Worm (Caenorhabditis elegans) whole organism, L2 larva: ENCODE data around the gene F44A2.3.

Experiments used
- C34F6.9 ChIP-seq: fragments of 150-350 bp; optimal IDR thresholded peaks from 2 replicates; lab custom pipeline; 2014; ENCODE audit warnings: missing biosample characterization, missing genetic modification characterization
- F13H6.1 ChIP-seq: sonication (generic microtip); optimal IDR thresholded peaks from 2 replicates; lab custom pipeline; 2016; ENCODE audit warnings: missing genetic modification characterization, missing compliant biosample characterization
- R02D3.7 ChIP-seq: fragments of 150-350 bp; optimal IDR thresholded peaks from 2 replicates; lab custom pipeline; 2014; ENCODE audit warnings: missing biosample characterization, missing genetic modification characterization
- Y55F3AM.14 ChIP-seq: fragments of 200-800 bp; sonication (Bioruptor generic); optimal IDR thresholded peaks from 2 replicates; lab custom pipeline; 2018; ENCODE audit warnings: mild to moderate bottlenecking, missing genetic modification characterization, missing compliant biosample characterization
- alr-1 ChIP-seq: fragments of 150-350 bp; optimal IDR thresholded peaks from 2 replicates; lab custom pipeline; 2014; ENCODE audit warnings: missing biosample characterization, missing genetic modification characterization
- ama-1 ChIP-seq: fragments of 150-350 bp; optimal IDR thresholded peaks from 2 replicates; lab custom pipeline; 2018; ENCODE audit warnings: inconsistent platforms
- ceh-82 ChIP-seq: fragments of 150-350 bp; optimal IDR thresholded peaks from 2 replicates; lab custom pipeline; 2014; ENCODE audit warnings: missing biosample characterization, missing genetic modification characterization
- elt-3 ChIP-seq: sonication (generic microtip); optimal IDR thresholded peaks from 2 replicates; lab custom pipeline; 2017; ENCODE audit warnings: missing biosample characterization, missing genetic modification characterization
- gmeb-1 ChIP-seq: fragments of 150-350 bp; optimal IDR thresholded peaks from 2 replicates; lab custom pipeline; 2014; ENCODE audit warnings: missing biosample characterization, missing genetic modification characterization
- lin-11 ChIP-seq: fragments of 150-350 bp; sonication (generic microtip); optimal IDR thresholded peaks from 2 replicates; lab custom pipeline; 2014; ENCODE audit warnings: missing biosample characterization, missing genetic modification characterization, inconsistent platforms, mixed read lengths
- lin-39 ChIP-seq: fragments of 150-350 bp; optimal IDR thresholded peaks from 2 replicates; lab custom pipeline; 2014; ENCODE audit warnings: missing biosample characterization, missing genetic modification reagents, missing genetic modification characterization
- mab-5 ChIP-seq: fragments of 150-350 bp; optimal IDR thresholded peaks from 2 replicates; lab custom pipeline; 2014; ENCODE audit warnings: missing biosample characterization, missing genetic modification characterization
- mdl-1 ChIP-seq, 2 experiments: fragments of 150-350 bp in 1 of 2; sonication (generic microtip) in 1 of 2; optimal IDR thresholded peaks; 2 replicates each; lab custom pipeline; 2017; ENCODE audit warnings: missing biosample characterization in 2 of 2, missing genetic modification characterization in 2 of 2
- nhr-11 ChIP-seq: fragments of 150-350 bp; optimal IDR thresholded peaks from 2 replicates; lab custom pipeline; 2014; ENCODE audit warnings: missing biosample characterization, missing genetic modification characterization
- nhr-12 ChIP-seq: fragments of 150-350 bp; optimal IDR thresholded peaks from 2 replicates; lab custom pipeline; 2014; ENCODE audit warnings: missing biosample characterization, missing genetic modification characterization
- nhr-129 ChIP-seq: fragments of 150-350 bp; optimal IDR thresholded peaks from 2 replicates; lab custom pipeline; 2014; ENCODE audit warnings: missing biosample characterization, missing genetic modification characterization
- nhr-237 ChIP-seq: fragments of 150-350 bp; optimal IDR thresholded peaks from 2 replicates; lab custom pipeline; 2014; ENCODE audit warnings: missing biosample characterization, missing genetic modification characterization
- nhr-25 ChIP-seq: fragments of 150-350 bp; sonication (generic microtip); optimal IDR thresholded peaks from 3 replicates; lab custom pipeline; 2014; ENCODE audit warnings: missing biosample characterization, missing genetic modification characterization
- nhr-6 ChIP-seq: fragments of 150-350 bp; optimal IDR thresholded peaks from 2 replicates; lab custom pipeline; 2014; ENCODE audit warnings: missing biosample characterization, missing genetic modification characterization
- peb-1 ChIP-seq: fragments of 150-350 bp; optimal IDR thresholded peaks from 2 replicates; lab custom pipeline; 2014; ENCODE audit warnings: missing biosample characterization, missing genetic modification characterization
- sma-3 ChIP-seq: sonication (generic microtip); optimal IDR thresholded peaks from 2 replicates; lab custom pipeline; 2016; ENCODE audit warnings: missing genetic modification reagents, missing genetic modification characterization, missing compliant biosample characterization
- sma-9 ChIP-seq, 2 experiments: fragments of 150-350 bp in 1 of 2; sonication (generic microtip) in 1 of 2; optimal IDR thresholded peaks; 2 replicates each; lab custom pipeline; 2014 to 2016; ENCODE audit warnings: missing genetic modification characterization in 2 of 2, mild to moderate bottlenecking in 1 of 2, missing biosample characterization in 1 of 2, missing compliant biosample characterization in 1 of 2, missing genetic modification reagents in 1 of 2, moderate library complexity in 1 of 2
- unc-39 ChIP-seq: fragments of 150-350 bp; optimal IDR thresholded peaks from 2 replicates; lab custom pipeline; 2014; ENCODE audit warnings: missing biosample characterization, missing genetic modification characterization
- unc-55 ChIP-seq: fragments of 150-350 bp; sonication (generic microtip); optimal IDR thresholded peaks from 3 replicates; lab custom pipeline; 2014; ENCODE audit warnings: missing biosample characterization, missing genetic modification reagents, missing genetic modification characterization
- unc-62 ChIP-seq: fragments of 150-350 bp; optimal IDR thresholded peaks from 2 replicates; lab custom pipeline; 2014; ENCODE audit warnings: missing biosample characterization, missing genetic modification reagents, missing genetic modification characterization
- zag-1 ChIP-seq: fragments of 150-350 bp; optimal IDR thresholded peaks from 2 replicates; lab custom pipeline; 2014; ENCODE audit warnings: missing biosample characterization, missing genetic modification characterization
- ztf-1 ChIP-seq: fragments of 200-800 bp; sonication (Bioruptor generic); conservative IDR thresholded peaks from 2 replicates; pipeline ENCODE4 v1.3.6; 2022; ENCODE audit warnings: missing genetic modification characterization, missing compliant biosample characterization
- ztf-11 ChIP-seq: sonication (generic microtip); optimal IDR thresholded peaks from 2 replicates; lab custom pipeline; 2017; ENCODE audit warnings: missing biosample characterization, missing genetic modification characterization
- ztf-4 ChIP-seq: fragments of 150-350 bp; optimal IDR thresholded peaks from 2 replicates; lab custom pipeline; 2014; ENCODE audit warnings: missing biosample characterization, missing genetic modification characterization

F44A2.3 gene

DNA sequence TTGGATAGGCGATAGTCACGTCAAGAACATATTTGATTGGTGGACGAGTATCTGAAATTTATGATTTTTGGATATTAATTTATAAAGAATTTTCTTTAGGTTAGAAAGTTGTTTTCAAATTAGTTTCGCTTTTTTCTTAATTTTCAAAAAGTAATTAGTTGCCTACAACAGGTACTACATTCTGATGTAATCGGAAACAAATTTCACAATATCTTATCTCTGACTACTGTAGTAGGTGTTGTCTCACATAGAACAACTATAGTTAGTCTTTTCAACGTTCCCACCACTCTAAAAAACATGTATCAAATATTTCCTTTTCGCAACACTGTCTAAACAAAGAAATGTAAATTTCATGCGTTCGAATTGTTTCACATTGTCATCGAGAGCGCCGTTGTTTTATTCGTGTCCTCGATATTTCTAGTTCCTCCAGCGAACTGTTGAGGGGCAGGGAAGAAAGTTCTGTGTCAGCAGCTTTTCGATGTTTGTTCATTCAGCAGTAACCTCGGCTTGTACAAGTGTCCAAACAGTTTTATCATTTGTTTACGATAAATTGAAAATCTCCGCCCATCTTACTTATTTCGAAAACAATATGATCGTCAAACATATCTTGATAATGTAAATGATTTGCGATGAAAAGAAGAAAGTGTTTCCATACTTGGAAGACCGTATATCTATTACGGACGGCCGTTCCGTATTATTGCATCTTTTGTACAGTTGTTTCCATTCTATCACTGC lies 24.2 kb downstream of the F44A2.3 start:
- no peak for TF ChIP-seq lin-39 (tag; lab: Kevin White, UChicago)
- TF ChIP-seq alr-1 = no peak
- no peak for TF ChIP-seq unc-62 (GFP tag; lab: Kevin White, UChicago)
- TF ChIP-seq nhr-237 (tag; lab: Kevin White, UChicago) = no peak
- no peak for TF ChIP-seq R02D3.7 (tag; lab: Kevin White, UChicago)
- no peak for TF ChIP-seq gmeb-1
- TF ChIP-seq sma-9 (GFP tag; optimal IDR thresholded peaks at IDR 0.05; lab: Kevin White, UChicago) = no peak
- no peak for TF ChIP-seq sma-9 (tag; optimal IDR thresholded peaks at IDR 0.05; lab: Kevin White, UChicago)
- no peak for TF ChIP-seq peb-1
- TF ChIP-seq sma-3 = no peak

DNA sequence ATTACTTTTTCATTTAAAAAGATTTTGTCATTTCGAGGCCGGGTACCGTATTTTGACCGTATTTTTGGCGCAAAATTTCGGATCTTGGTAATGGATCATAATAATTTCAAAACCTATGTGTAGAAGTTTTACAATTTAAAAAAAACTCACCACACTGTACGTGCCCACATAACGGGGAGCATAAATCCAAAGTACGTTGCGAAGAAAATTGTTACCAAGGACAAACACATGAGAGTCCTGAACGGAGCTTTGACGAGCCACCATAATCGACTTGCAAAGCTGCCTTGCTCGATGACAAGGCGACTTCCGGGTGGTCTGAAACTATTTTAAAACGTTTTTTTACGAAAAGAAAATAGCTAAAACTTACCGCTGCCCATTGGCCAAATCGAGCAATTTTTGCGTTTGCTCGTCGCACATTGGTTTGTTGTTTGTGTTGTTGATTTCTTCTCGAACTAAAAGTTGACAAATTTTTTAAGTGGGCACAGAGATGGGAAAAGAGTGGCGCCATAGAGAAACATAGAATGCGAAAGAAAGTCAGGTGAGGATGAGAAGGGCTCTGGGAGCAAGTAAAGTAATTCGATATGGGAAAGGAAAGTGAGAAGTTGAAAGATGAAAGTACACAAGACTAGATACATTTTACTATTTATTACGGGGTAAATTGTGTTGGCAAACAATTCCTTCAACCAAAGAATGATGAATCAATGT lies 27.5 kb downstream of the F44A2.3 start:
- no peak for TF ChIP-seq mdl-1 (tag; optimal IDR thresholded peaks at IDR 0.05; lab: Kevin White, UChicago)
- TF ChIP-seq F13H6.1 (tag; lab: Kevin White, UChicago) = peak; percentile 48
- no peak for TF ChIP-seq ztf-1 (GFP tag; lab: Robert Waterston, UW)
- TF ChIP-seq nhr-129 (tag; lab: Kevin White, UChicago) = peak; percentile 7

DNA sequence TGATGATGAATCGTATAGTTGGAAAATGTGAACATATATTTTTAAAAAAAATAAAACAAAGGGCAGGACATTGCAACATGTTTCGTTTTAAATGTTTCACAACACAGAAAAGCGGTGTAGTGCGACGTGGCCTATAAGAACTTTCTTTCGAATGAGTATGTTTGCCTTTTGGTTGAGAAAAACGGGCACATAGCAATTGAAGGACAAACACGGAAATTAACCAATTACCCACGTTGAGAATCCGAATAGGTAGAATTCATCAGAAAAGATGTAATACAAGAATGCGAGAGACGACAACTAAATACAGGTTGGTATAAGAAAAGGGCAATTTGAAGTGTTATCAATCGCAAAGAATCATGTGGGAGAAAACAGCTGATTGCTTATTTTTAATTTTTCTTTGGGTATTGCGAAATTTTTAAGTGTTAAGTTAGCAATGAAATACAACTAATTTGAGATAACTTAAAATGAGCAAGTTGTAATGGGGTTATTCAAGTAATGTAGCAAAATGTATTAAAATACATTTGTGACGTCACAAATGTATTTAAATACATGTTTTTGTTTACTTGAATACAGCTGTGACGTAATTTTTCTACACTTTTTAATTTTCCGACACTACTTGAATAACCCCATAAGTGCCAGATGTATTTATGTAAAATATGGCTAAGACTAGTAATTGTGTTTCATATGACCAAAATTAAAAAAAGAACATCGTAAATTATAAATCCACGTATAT lies 28.3 kb downstream of the F44A2.3 start, which contains the start of gene acl-14:
Gene acl-14 (minus strand): TSS at position 316 of the 733 bp plus-strand sequence.
- no peak for TF ChIP-seq mab-5 (tag; lab: Kevin White, UChicago)
- no peak for TF ChIP-seq ama-1 (lab: Kevin White, UChicago)
- no peak for TF ChIP-seq zag-1
- no peak for TF ChIP-seq ceh-82
- TF ChIP-seq gmeb-1 = peak; percentile 31
- TF ChIP-seq nhr-6 = no peak
- no peak for TF ChIP-seq Y55F3AM.14 (GFP tag; lab: Kevin White, UChicago)
- TF ChIP-seq lin-11 (tag; lab: Kevin White, UChicago) = no peak
- TF ChIP-seq nhr-25 (tag; lab: Kevin White, UChicago) = peak; percentile 59
- TF ChIP-seq nhr-11 (tag; lab: Kevin White, UChicago) = no peak
- peak; percentile 8 for TF ChIP-seq unc-55 (GFP tag; lab: Kevin White, UChicago)
- peak; percentile 18 for TF ChIP-seq sma-9 (GFP tag; optimal IDR thresholded peaks at IDR 0.05; lab: Kevin White, UChicago)
- no peak for TF ChIP-seq sma-9 (tag; optimal IDR thresholded peaks at IDR 0.05; lab: Kevin White, UChicago)
- no peak for TF ChIP-seq lin-39 (tag; lab: Kevin White, UChicago)
- TF ChIP-seq, all 48 proteins: peak for 4

DNA sequence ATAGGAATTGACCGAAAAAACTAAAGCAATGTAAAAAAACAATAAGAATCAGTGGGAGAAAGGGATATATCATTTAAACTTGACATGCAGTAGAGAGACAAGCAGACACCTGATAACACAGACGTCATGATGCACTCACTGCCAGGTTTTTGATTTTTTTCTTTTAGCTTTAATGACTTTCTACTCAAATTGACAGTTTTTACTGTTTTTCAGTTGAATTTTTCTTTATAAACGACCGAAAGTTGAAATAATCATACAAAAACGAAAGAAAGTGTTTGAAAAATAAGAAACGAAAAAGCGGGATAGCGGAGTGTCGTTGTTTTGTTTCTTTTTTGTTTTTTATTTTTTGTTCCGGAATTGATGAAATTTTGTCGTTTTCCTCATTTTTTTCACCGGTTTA lies 29.0 kb downstream of the F44A2.3 start, which contains the start of gene ucp-4:
Gene ucp-4 (plus strand): TSS at position 83 of the 400 bp plus-strand sequence.
- no peak for TF ChIP-seq unc-39 (tag; lab: Kevin White, UChicago)
- peak; percentile 37 for TF ChIP-seq C34F6.9 (tag; lab: Kevin White, UChicago)
- TF ChIP-seq nhr-6 = no peak
- no peak for TF ChIP-seq ztf-4 (tag; lab: Kevin White, UChicago)
- TF ChIP-seq, all 48 proteins: peak for 1

DNA sequence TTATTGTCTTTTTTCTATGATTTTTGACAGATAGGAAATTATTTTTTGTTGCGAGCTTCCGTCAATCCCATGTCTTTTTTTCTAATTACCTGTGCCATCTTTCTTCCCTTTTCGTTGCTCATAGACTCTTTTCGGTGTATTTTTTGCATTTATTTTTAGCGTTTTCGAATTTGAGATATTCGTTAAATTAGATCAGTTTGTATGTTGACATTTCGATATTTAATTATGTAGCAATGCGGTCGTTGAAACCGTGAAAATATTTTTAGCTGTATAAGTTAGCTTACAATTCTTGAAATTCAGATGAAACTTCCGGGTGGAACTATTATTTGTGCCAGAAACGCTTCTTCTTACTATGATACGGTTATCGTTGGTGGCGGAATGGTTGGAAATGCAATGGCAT lies 31.2 kb downstream of the F44A2.3 start, which contains the start of gene coq-6:
Gene coq-6 (plus strand): TSS at position 301 of the 400 bp plus-strand sequence.
- TF ChIP-seq nhr-237 (tag; lab: Kevin White, UChicago) (no peak), elt-3 (tag; lab: Kevin White, UChicago) (no peak), ztf-11 (tag; lab: Kevin White, UChicago) (no peak), ztf-1 (GFP tag; lab: Robert Waterston, UW) (no peak), ceh-82 (no peak), nhr-12 (tag; lab: Kevin White, UChicago) (no peak)
